Worm (Caenorhabditis elegans) whole organism, midembryonic: ENCODE data around the gene act-1.

Experiments
- T22C8.4 ChIP-seq: fragments of 200-800 bp; sonication (Bioruptor generic); IDR thresholded peaks from 2 replicates; pipeline ENCODE4 v1.3.6; 2022; ENCODE audit warnings: missing genetic modification characterization, missing compliant biosample characterization
- flt-1 ChIP-seq: fragments of 200-800 bp; sonication (Bioruptor generic); IDR thresholded peaks from 2 replicates; pipeline ENCODE4 v1.3.6; 2022; ENCODE audit warnings: missing genetic modification characterization, missing compliant biosample characterization
- klf-2 ChIP-seq: fragments of 200-800 bp; sonication (Bioruptor generic); conservative IDR thresholded peaks from 2 replicates; pipeline ENCODE4 v1.3.6; 2022; ENCODE audit warnings: missing genetic modification reagents, missing genetic modification characterization, missing compliant biosample characterization
- med-1 ChIP-seq: sonication (generic microtip); optimal IDR thresholded peaks from 2 replicates; lab custom pipeline; 2017; ENCODE audit warnings: missing genetic modification characterization, mild to moderate bottlenecking, missing compliant biosample characterization, antibody characterized with exemption, missing genetic modification reagents; ENCODE audit not compliant: insufficient read depth
- ztf-29 ChIP-seq: fragments of 200-800 bp; sonication (Bioruptor generic); IDR thresholded peaks from 2 replicates; pipeline ENCODE4 v1.3.6; 2022; ENCODE audit warnings: missing genetic modification reagents, missing genetic modification characterization, missing compliant biosample characterization

DNA sequence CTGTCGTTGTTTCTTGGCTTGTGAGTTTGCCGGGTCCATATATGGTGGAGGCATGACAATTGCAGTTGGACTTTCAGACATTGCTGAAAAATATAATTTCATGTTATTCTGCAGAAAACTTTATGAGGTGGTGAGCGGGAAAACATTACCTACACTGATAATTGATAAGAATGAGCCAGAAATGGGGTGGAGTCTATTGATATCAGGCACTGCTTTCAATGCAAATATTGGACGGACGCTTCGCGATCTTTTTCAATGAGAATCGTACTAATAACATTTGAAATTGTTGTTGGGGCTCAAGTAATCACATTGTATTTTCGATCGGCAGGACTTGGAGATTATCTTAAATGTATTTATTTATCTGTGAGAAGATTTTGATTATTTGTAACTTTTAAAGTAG is 21.7 kb upstream of the act-1 start, which contains the start of gene T04C12.1:
- no peak for TF ChIP-seq klf-2 (GFP tag; lab: Robert Waterston, UW)
- no peak for TF ChIP-seq T22C8.4 (GFP tag; lab: Robert Waterston, UW)
- no peak for TF ChIP-seq med-1
- no peak for TF ChIP-seq ztf-29 (GFP tag; lab: Robert Waterston, UW)
- no peak for TF ChIP-seq flt-1 (GFP tag; lab: Robert Waterston, UW)
